Fruit fly (Drosophila melanogaster): ENCODE measurements around the gene RnpS1.

Gene RnpS1

DNA sequence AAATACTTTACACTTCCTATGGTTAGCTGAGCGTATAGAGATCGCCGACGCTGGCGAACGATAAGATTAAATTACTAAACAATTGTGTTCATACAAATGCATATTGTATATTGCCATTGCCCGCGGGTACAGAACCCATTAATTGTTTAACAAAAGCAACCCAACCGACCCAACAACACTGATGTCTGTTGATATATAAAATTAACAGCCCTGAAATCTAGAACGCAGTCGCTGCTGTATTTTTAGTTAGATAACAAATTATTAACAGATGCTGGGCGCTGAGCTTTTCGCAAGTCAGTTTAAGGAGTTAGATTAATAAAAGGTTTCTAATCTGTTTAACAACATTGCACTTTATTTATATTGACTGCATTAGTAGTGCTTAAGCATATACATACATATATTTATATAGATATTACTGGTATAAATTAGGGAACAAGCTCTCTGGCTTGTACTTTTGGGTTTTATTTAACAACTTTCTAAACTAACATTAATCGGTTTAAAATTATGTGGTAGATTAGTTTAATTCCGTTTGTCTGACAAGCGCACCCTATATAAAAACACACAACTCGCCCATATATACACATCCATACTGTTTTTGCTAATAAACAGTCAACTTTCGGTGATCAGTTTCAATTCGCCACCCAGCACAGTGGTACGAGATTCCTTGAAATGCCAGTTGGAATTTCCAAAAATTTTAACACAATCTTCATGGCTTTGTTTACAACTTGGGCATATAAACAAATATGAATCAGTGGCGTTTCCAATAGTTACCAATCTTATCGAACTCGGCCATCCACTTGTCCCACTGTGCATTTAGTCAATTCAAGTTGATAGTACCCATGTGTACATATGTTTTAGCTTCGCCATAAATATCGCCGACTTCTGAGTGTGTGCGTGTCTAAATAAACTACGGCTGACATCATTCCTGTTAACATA lies 23.7 kb upstream of the RnpS1 start (continued):
- TF ChIP-seq HmgZ (tag; optimal IDR thresholded peaks at IDR 0.05) = peak; percentile 90
- TF ChIP-seq Gug (GFP tag; IDR thresholded peaks at IDR 0.05) = peak; percentile 92
- peak; percentile 85 for TF ChIP-seq sd (tag; optimal IDR thresholded peaks at IDR 0.05)
- TF ChIP-seq Ets97D (GFP tag; optimal IDR thresholded peaks at IDR 0.05) = peak; percentile 78
- TF ChIP-seq CG13123 (GFP tag; optimal IDR thresholded peaks at IDR 0.05) = peak; percentile 48
- TF ChIP-seq jigr1 (GFP tag; IDR thresholded peaks at IDR 0.05) = peak; percentile 66; the same call in 1 of the 3 replicates
- no peak for TF ChIP-seq insv (GFP tag; optimal IDR thresholded peaks at IDR 0.05)
- peak; percentile 96 for TF ChIP-seq Ada2b (GFP tag; IDR thresholded peaks at IDR 0.05)
- no peak for TF ChIP-seq CTCF (GFP tag; optimal IDR thresholded peaks at IDR 0.05)
- TF ChIP-seq tio (GFP tag; optimal IDR thresholded peaks at IDR 0.05) = peak; percentile 75
- TF ChIP-seq HLHmδ (GFP tag; optimal IDR thresholded peaks at IDR 0.05) = no peak
- TF ChIP-seq NC2α (GFP tag; optimal IDR thresholded peaks at IDR 0.05) = peak; percentile 21

DNA sequence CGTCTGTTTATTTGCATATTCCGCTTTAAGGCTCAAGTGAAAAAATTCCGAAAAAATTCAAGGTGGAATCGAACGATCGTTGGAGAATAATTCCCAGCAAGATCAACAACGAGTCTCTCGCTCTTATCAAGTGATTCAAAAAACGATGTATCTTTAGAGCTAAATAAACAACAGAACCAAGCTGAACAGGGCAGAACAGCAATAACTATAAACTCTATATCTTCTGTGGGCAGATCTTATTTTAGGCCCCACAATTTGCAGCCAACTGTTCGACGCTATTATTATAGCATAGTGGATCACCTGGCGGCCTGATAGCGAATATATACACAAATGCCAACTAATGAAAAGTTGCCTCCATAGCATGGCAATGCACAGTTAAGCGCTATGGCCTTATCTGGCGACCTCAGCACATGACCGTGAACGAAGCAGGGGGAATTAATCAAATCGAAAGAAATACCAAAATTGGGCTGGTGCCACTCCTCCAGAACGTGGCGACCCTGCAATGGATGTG lies 22.4 kb upstream of the RnpS1 start:
- TF ChIP-seq gcm2 (GFP tag; optimal IDR thresholded peaks at IDR 0.05) (no peak), CG6854 (GFP tag; optimal IDR thresholded peaks at IDR 0.05) (peak; percentile 17), CG15514 (GFP tag; optimal IDR thresholded peaks at IDR 0.05) (peak; percentile 41), BtbVII (GFP tag; optimal IDR thresholded peaks at IDR 0.05) (peak; percentile 18), trem (tag; optimal IDR thresholded peaks at IDR 0.05) (no peak), CG10147 (GFP tag; optimal IDR thresholded peaks at IDR 0.05) (no peak), ATbp (GFP tag; optimal IDR thresholded peaks at IDR 0.05) (no peak), CG9876 (GFP tag; optimal IDR thresholded peaks at IDR 0.05) (no peak), pho (GFP tag; optimal IDR thresholded peaks at IDR 0.05) (peak; percentile 15), Aef1 (GFP tag; IDR thresholded peaks at IDR 0.05) (no peak), CG11247 (GFP tag; IDR thresholded peaks at IDR 0.05) (no peak), p53 (GFP tag; optimal IDR thresholded peaks at IDR 0.05) (no peak), CG15011 (GFP tag; optimal IDR thresholded peaks at IDR 0.05) (peak; percentile 36), CG2120 (GFP tag; optimal IDR thresholded peaks at IDR 0.05) (peak; percentile 51), CG17385 (GFP tag; optimal IDR thresholded peaks at IDR 0.05) (no peak), CG2202 (tag; optimal IDR thresholded peaks at IDR 0.05) (no peak), Fer1 (GFP tag; optimal IDR thresholded peaks at IDR 0.05) (peak; percentile 19), CG34376 (GFP tag; optimal IDR thresholded peaks at IDR 0.05) (peak; percentile 37), her (GFP tag; optimal IDR thresholded peaks at IDR 0.05) (peak; percentile 19), CG7987 (GFP tag; optimal IDR thresholded peaks at IDR 0.05) (peak; percentile 79), ash1 (GFP tag; optimal IDR thresholded peaks at IDR 0.05) (no peak), row (GFP tag; IDR thresholded peaks at IDR 0.05) (no peak), ttk (GFP tag; IDR thresholded peaks at IDR 0.05) (no peak), eyg (GFP tag; optimal IDR thresholded peaks at IDR 0.05) (no peak), Nf-YA (GFP tag; IDR thresholded peaks at IDR 0.05) (no peak), CG10543 (GFP tag; optimal IDR thresholded peaks at IDR 0.05) (peak; percentile 83), hb (GFP tag; IDR thresholded peaks at IDR 0.05; ENCODE audit: partially characterized antibody) (no peak), Myb (GFP tag; optimal IDR thresholded peaks at IDR 0.05) (no peak), CG13123 (GFP tag; optimal IDR thresholded peaks at IDR 0.05) (no peak), grn (GFP tag; optimal IDR thresholded peaks at IDR 0.05) (peak; percentile 41), CG16815 (GFP tag; optimal IDR thresholded peaks at IDR 0.05) (no peak), CG3281 (GFP tag; optimal IDR thresholded peaks at IDR 0.05) (no peak), CG5180 (GFP tag; optimal IDR thresholded peaks at IDR 0.05) (no peak), fd102C (GFP tag; optimal IDR thresholded peaks at IDR 0.05) (no peak), Fer2 (tag; optimal IDR thresholded peaks at IDR 0.05) (no peak), ERR (GFP tag; optimal IDR thresholded peaks at IDR 0.05) (no peak), sug (tag; optimal IDR thresholded peaks at IDR 0.05) (peak; percentile 81)
